Fruit fly (Drosophila melanogaster): ENCODE data around the gene pkm.
A peak's percentile ranks its signal among the peaks of the same experiment; 100 is the strongest.

Gene pkm

dm6 chrX:11622649-11623425 is 38.9 kb upstream of the pkm start:
- TF ChIP-seq Fer1 (GFP tag; optimal IDR thresholded peaks at IDR 0.05) (peak; percentile 80), HLH3B (GFP tag; IDR thresholded peaks at IDR 0.05) (peak; percentile 79), sob (GFP tag; IDR thresholded peaks at IDR 0.05) (peak; percentile 80), CG10267 (tag; optimal IDR thresholded peaks at IDR 0.05) (peak; percentile 44), CG11456 (GFP tag; IDR thresholded peaks at IDR 0.05) (peak; percentile 83), scrt (GFP tag; optimal IDR thresholded peaks at IDR 0.05) (peak; percentile 56), CG1233 (GFP tag; optimal IDR thresholded peaks at IDR 0.05) (peak; percentile 66), Lhr (GFP tag; optimal IDR thresholded peaks at IDR 0.05) (no peak), sug (tag; optimal IDR thresholded peaks at IDR 0.05) (peak; percentile 49), Nf-YC (tag; optimal IDR thresholded peaks at IDR 0.05) (peak; percentile 58), seq (GFP tag; IDR thresholded peaks at IDR 0.05) (peak; percentile 78), CG32772 (GFP tag; IDR thresholded peaks at IDR 0.05) (peak; percentile 61), Sry-β (GFP tag; optimal IDR thresholded peaks at IDR 0.05) (no peak), BEAF-32 (GFP tag; optimal IDR thresholded peaks at IDR 0.05) (no peak), Opbp (GFP tag; IDR thresholded peaks at IDR 0.05; ENCODE audit: partially characterized antibody) (no peak), CG32532 (GFP tag; IDR thresholded peaks at IDR 0.05) (peak; percentile 79), HLH54F (GFP tag; optimal IDR thresholded peaks at IDR 0.05) (peak; percentile 71), Dbx (GFP tag; IDR thresholded peaks at IDR 0.05) (peak; percentile 64; the same call in 1 of the 3 replicates), CG8478 (optimal IDR thresholded peaks at IDR 0.05) (no peak), CG4282 (GFP tag; optimal IDR thresholded peaks at IDR 0.05) (no peak), emc (GFP tag; optimal IDR thresholded peaks at IDR 0.05) (peak; percentile 65), cato (GFP tag; optimal IDR thresholded peaks at IDR 0.05; ENCODE audit: borderline replicate concordance) (peak; percentile 36), CG6689 (GFP tag; IDR thresholded peaks at IDR 0.05) (peak; percentile 78), CG18764 (GFP tag; optimal IDR thresholded peaks at IDR 0.05) (peak; percentile 7), da (GFP tag; optimal IDR thresholded peaks at IDR 0.05) (no peak), pfk (GFP tag; optimal IDR thresholded peaks at IDR 0.05) (no peak), NC2α (GFP tag; optimal IDR thresholded peaks at IDR 0.05) (no peak), CG31441 (GFP tag; IDR thresholded peaks at IDR 0.05) (peak; percentile 73), CG3838 (GFP tag; optimal IDR thresholded peaks at IDR 0.05) (peak; percentile 23), slbo (GFP tag; IDR thresholded peaks at IDR 0.05) (peak; percentile 90), CG15479 (GFP tag; optimal IDR thresholded peaks at IDR 0.05) (no peak), eve (GFP tag; optimal IDR thresholded peaks at IDR 0.05) (peak in 1 of 2 experiments; percentile 77), ci (GFP tag; IDR thresholded peaks at IDR 0.05) (peak; percentile 83), h (optimal IDR thresholded peaks at IDR 0.05) (no peak), tio (GFP tag; optimal IDR thresholded peaks at IDR 0.05) (no peak), D (optimal IDR thresholded peaks at IDR 0.05) (no peak), D (GFP tag; optimal IDR thresholded peaks at IDR 0.05) (no peak), bbx (GFP tag; IDR thresholded peaks at IDR 0.05; ENCODE audit: partially characterized antibody) (no peak), sens-2 (GFP tag; IDR thresholded peaks at IDR 0.05) (no peak), MBD-R2 (GFP tag; IDR thresholded peaks at IDR 0.05) (peak; percentile 62; the same call in 1 of the 2 replicates), trem (tag; optimal IDR thresholded peaks at IDR 0.05) (peak; percentile 7), oc (tag; optimal IDR thresholded peaks at IDR 0.05) (peak; percentile 11), crol (GFP tag; IDR thresholded peaks at IDR 0.05) (no peak), CG30431 (GFP tag; optimal IDR thresholded peaks at IDR 0.05) (no peak), Hey (tag; optimal IDR thresholded peaks at IDR 0.05) (no peak), CG13123 (GFP tag; optimal IDR thresholded peaks at IDR 0.05) (peak; percentile 58), CG8281 (tag; optimal IDR thresholded peaks at IDR 0.05) (peak; percentile 26), CG11695 (GFP tag; IDR thresholded peaks at IDR 0.05) (peak; percentile 71; the same call in 2 of the 3 replicates), sisA (GFP tag; IDR thresholded peaks at IDR 0.05) (peak; percentile 77), HLHmδ (GFP tag; optimal IDR thresholded peaks at IDR 0.05) (no peak), Ada2b (GFP tag; IDR thresholded peaks at IDR 0.05) (peak; percentile 87)
